Fruit fly (Drosophila melanogaster): ENCODE results near the gene c11.1.

The c11.1 gene

DNA sequence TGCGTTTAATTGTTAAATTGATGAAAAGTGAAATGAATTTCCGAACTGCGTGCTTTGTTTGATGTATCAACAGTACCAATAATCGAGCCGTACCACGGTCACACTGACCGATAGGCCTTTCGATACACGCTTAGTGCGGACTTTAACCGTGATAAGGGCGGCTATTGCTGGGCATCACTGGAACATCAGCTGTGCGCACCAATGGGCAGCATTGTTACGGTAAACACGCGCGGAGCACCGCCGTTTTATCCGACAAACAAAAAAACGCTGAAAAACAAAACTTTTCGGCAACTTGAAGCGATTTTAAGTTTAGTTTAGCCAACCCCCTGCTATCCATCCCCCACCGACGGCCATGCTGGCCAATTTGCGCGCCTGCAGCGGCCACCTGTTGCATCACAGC lies 36.2 kb upstream of the c11.1 start, which contains the start of the genes c12.1 and c12.2 (continued):
- TF ChIP-seq CG6654 (GFP tag; optimal IDR thresholded peaks at IDR 0.05) (no peak), Spps (tag; optimal IDR thresholded peaks at IDR 0.05) (no peak), Oli (tag; optimal IDR thresholded peaks at IDR 0.05) (no peak), Rfx (GFP tag; IDR thresholded peaks at IDR 0.05) (peak; percentile 30), pita (GFP tag; optimal IDR thresholded peaks at IDR 0.05) (peak; percentile 68), cg (GFP tag; optimal IDR thresholded peaks at IDR 0.05) (no peak), hbn (GFP tag; IDR thresholded peaks at IDR 0.05; ENCODE audit: partially characterized antibody) (0 out of 2 replicates have a peak, but pooled peaks have one; percentile 34), chm (GFP tag; IDR thresholded peaks at IDR 0.05) (no peak), CG11093 (GFP tag; IDR thresholded peaks at IDR 0.05) (no peak), gcm (GFP tag; optimal IDR thresholded peaks at IDR 0.05) (no peak), CG30020 (tag; optimal IDR thresholded peaks at IDR 0.05) (no peak), CG9817 (tag; optimal IDR thresholded peaks at IDR 0.05) (no peak), pfk (GFP tag; optimal IDR thresholded peaks at IDR 0.05) (no peak), CG7987 (GFP tag; optimal IDR thresholded peaks at IDR 0.05) (peak; percentile 51), dm (GFP tag; optimal IDR thresholded peaks at IDR 0.05) (peak; percentile 88), psq (GFP tag; optimal IDR thresholded peaks at IDR 0.05) (no peak), ewg (GFP tag; optimal IDR thresholded peaks at IDR 0.05) (no peak), BtbVII (GFP tag; optimal IDR thresholded peaks at IDR 0.05) (no peak), CG10565 (GFP tag; optimal IDR thresholded peaks at IDR 0.05) (no peak), CG12769 (tag; optimal IDR thresholded peaks at IDR 0.05) (no peak), btn (GFP tag; optimal IDR thresholded peaks at IDR 0.05) (no peak), sc (optimal IDR thresholded peaks at IDR 0.05) (no peak), sc (GFP tag; optimal IDR thresholded peaks at IDR 0.05) (no peak), CG12744 (GFP tag; optimal IDR thresholded peaks at IDR 0.05) (no peak), CG6689 (GFP tag; IDR thresholded peaks at IDR 0.05) (no peak), onecut (GFP tag; IDR thresholded peaks at IDR 0.05) (no peak), CG3726 (GFP tag; IDR thresholded peaks at IDR 0.05) (no peak), az2 (GFP tag; optimal IDR thresholded peaks at IDR 0.05) (no peak), Sox100B (GFP tag; optimal IDR thresholded peaks at IDR 0.05) (no peak), mirr (GFP tag; optimal IDR thresholded peaks at IDR 0.05) (no peak), Rx (GFP tag; IDR thresholded peaks at IDR 0.05) (no peak), CG4282 (GFP tag; optimal IDR thresholded peaks at IDR 0.05) (no peak), fd96Cb (tag; optimal IDR thresholded peaks at IDR 0.05) (no peak), vvl (GFP tag; IDR thresholded peaks at IDR 0.05) (0 out of 2 replicates have a peak, but pooled peaks have one; percentile 6), CG32532 (GFP tag; IDR thresholded peaks at IDR 0.05) (no peak), CG11504 (tag; optimal IDR thresholded peaks at IDR 0.05) (no peak), tgo (GFP tag; IDR thresholded peaks at IDR 0.05) (no peak), cad (GFP tag; optimal IDR thresholded peaks at IDR 0.05) (no peak), HmgD (GFP tag; optimal IDR thresholded peaks at IDR 0.05) (peak; percentile 68), CG7786 (GFP tag; optimal IDR thresholded peaks at IDR 0.05) (no peak), sna (GFP tag; IDR thresholded peaks at IDR 0.05; ENCODE audit: partially characterized antibody) (no peak), HmgZ (tag; optimal IDR thresholded peaks at IDR 0.05) (peak; percentile 75), CG9876 (GFP tag; optimal IDR thresholded peaks at IDR 0.05) (no peak), CG17361 (GFP tag; IDR thresholded peaks at IDR 0.05) (no peak), mld (GFP tag; IDR thresholded peaks at IDR 0.05; ENCODE audit: partially characterized antibody) (no peak), CG34422 (GFP tag; IDR thresholded peaks at IDR 0.05) (peak; percentile 87), bsh (GFP tag; optimal IDR thresholded peaks at IDR 0.05) (no peak), D (optimal IDR thresholded peaks at IDR 0.05) (no peak), D (GFP tag; optimal IDR thresholded peaks at IDR 0.05) (no peak), CG18619 (GFP tag; optimal IDR thresholded peaks at IDR 0.05) (no peak), CG9932 (GFP tag; IDR thresholded peaks at IDR 0.05) (no peak), CG6791 (GFP tag; IDR thresholded peaks at IDR 0.05; ENCODE audit: partially characterized antibody) (peak; percentile 74; the same call in 2 of the 3 replicates)

Measured in whole organism, embryonic.